Worm (Caenorhabditis elegans) whole organism, L4 larva: ENCODE data around the gene twf-2.

Experiments used
- F10B5.3 ChIP-seq: sonication (generic microtip); optimal IDR thresholded peaks from 2 replicates; lab custom pipeline; 2016; ENCODE audit warnings: mild to moderate bottlenecking, missing genetic modification characterization, missing compliant biosample characterization
- R02D3.7 ChIP-seq: fragments of 150-350 bp; sonication (generic microtip); optimal IDR thresholded peaks from 3 replicates; lab custom pipeline; 2014; ENCODE audit warnings: missing biosample characterization, missing genetic modification characterization
- T20F7.1 ChIP-seq: fragments of 200-800 bp; sonication (Bioruptor generic); optimal IDR thresholded peaks from 2 replicates; lab custom pipeline; 2018; ENCODE audit warnings: mild to moderate bottlenecking, missing genetic modification characterization, missing compliant biosample characterization
- T26A8.4 ChIP-seq: fragments of 200-800 bp; sonication (Bioruptor generic); IDR thresholded peaks from 2 replicates; pipeline ENCODE4 v1.3.6; 2022; ENCODE audit warnings: missing genetic modification characterization, missing compliant biosample characterization
- Y48G9A.11 ChIP-seq: fragments of 200-800 bp; sonication (Bioruptor generic); IDR thresholded peaks from 2 replicates; pipeline ENCODE4 v1.3.6; 2022; ENCODE audit warnings: missing genetic modification reagents, missing genetic modification characterization, missing compliant biosample characterization
- Y5F2A.4 ChIP-seq: fragments of 200-800 bp; sonication (Bioruptor generic); optimal IDR thresholded peaks from 2 replicates; lab custom pipeline; 2018; ENCODE audit warnings: mild to moderate bottlenecking, missing genetic modification characterization, missing compliant biosample characterization
- ZK337.2 ChIP-seq: fragments of 200-800 bp; sonication (Bioruptor generic); IDR thresholded peaks from 2 replicates; pipeline ENCODE4 v1.3.6; 2022; ENCODE audit warnings: missing genetic modification reagents, missing genetic modification characterization, missing compliant biosample characterization
- ZK546.5 ChIP-seq, 2 experiments: sonication (generic microtip); optimal IDR thresholded peaks; 2 replicates each; lab custom pipeline; 2017; ENCODE audit warnings: missing biosample characterization in 2 of 2, missing genetic modification characterization in 2 of 2
- aha-1 ChIP-seq: fragments of 150-350 bp; peaks from one replicate; lab custom pipeline; 2014; ENCODE audit warnings: missing biosample characterization, missing genetic modification characterization
- aly-2 ChIP-seq: sonication (generic microtip); optimal IDR thresholded peaks from 2 replicates; lab custom pipeline; 2018; ENCODE audit warnings: missing biosample characterization, missing genetic modification characterization
- arid-1 ChIP-seq: fragments of 200-800 bp; sonication (Bioruptor generic); conservative IDR thresholded peaks from 2 replicates; pipeline ENCODE4 v1.3.6; 2022; ENCODE audit warnings: missing genetic modification reagents, missing genetic modification characterization, missing compliant biosample characterization
- ceh-20 ChIP-seq: fragments of 200-800 bp; sonication (Bioruptor generic); IDR thresholded peaks from 2 replicates; pipeline ENCODE4 v1.3.6; 2022; ENCODE audit warnings: missing genetic modification reagents, missing genetic modification characterization, missing compliant biosample characterization
- ceh-28 ChIP-seq: fragments of 150-350 bp; optimal IDR thresholded peaks from 2 replicates; lab custom pipeline; 2014; ENCODE audit warnings: missing biosample characterization, missing genetic modification reagents, missing genetic modification characterization
- ceh-32 ChIP-seq: sonication (generic microtip); optimal IDR thresholded peaks from 2 replicates; lab custom pipeline; 2016; ENCODE audit warnings: mild to moderate bottlenecking, missing genetic modification characterization, missing compliant biosample characterization; ENCODE audit not compliant: poor library complexity
- ctbp-1 ChIP-seq: fragments of 200-800 bp; sonication (Bioruptor generic); IDR thresholded peaks from 2 replicates; pipeline ENCODE4 v1.3.6; 2022; ENCODE audit warnings: missing genetic modification reagents, missing genetic modification characterization, missing compliant biosample characterization
- daf-16 ChIP-seq, 3 experiments: sonication (generic microtip); optimal IDR thresholded peaks; 2 replicates each; lab custom pipeline; 2016 to 2017; ENCODE audit warnings: missing genetic modification characterization in 3 of 3, missing genetic modification reagents in 3 of 3, mild to moderate bottlenecking in 2 of 3, missing compliant biosample characterization in 2 of 3, missing biosample characterization in 1 of 3, moderate library complexity in 1 of 3
- dmd-6 ChIP-seq: fragments of 200-800 bp; sonication (Bioruptor generic); IDR thresholded peaks from 2 replicates; pipeline ENCODE4 v1.3.6; 2022; ENCODE audit warnings: missing genetic modification reagents, missing genetic modification characterization, missing compliant biosample characterization
- dmd-8 ChIP-seq: fragments of 200-800 bp; sonication (Bioruptor generic); IDR thresholded peaks from 2 replicates; pipeline ENCODE4 v1.3.6; 2022; ENCODE audit warnings: missing genetic modification characterization, missing compliant biosample characterization
- dpl-1 ChIP-seq: fragments of 150-350 bp; optimal IDR thresholded peaks from 2 replicates; lab custom pipeline; 2014; ENCODE audit warnings: missing biosample characterization, missing genetic modification reagents, missing genetic modification characterization
- duxl-1 ChIP-seq: sonication (generic microtip); optimal IDR thresholded peaks from 2 replicates; lab custom pipeline; 2016; ENCODE audit warnings: mild to moderate bottlenecking, missing genetic modification characterization, moderate library complexity, missing compliant biosample characterization; ENCODE audit not compliant: poor library complexity
- fos-1 ChIP-seq: fragments of 150-350 bp; optimal IDR thresholded peaks from 2 replicates; lab custom pipeline; 2014; ENCODE audit warnings: missing biosample characterization, missing genetic modification characterization
- gei-8 ChIP-seq: fragments of 200-800 bp; sonication (Bioruptor generic); optimal IDR thresholded peaks from 2 replicates; lab custom pipeline; 2018; ENCODE audit warnings: mild to moderate bottlenecking, missing genetic modification characterization, missing compliant biosample characterization
- hif-1 ChIP-seq, 2 experiments: sonication (generic microtip); optimal IDR thresholded peaks; 2 replicates each; lab custom pipeline; 2016 to 2017; ENCODE audit warnings: missing compliant biosample characterization in 2 of 2, missing genetic modification characterization in 2 of 2, missing genetic modification reagents in 2 of 2, missing genotype in 2 of 2, mild to moderate bottlenecking in 1 of 2
- hlh-30 ChIP-seq: sonication (generic microtip); optimal IDR thresholded peaks from 2 replicates; lab custom pipeline; 2017; ENCODE audit warnings: antibody characterized with exemption, mild to moderate bottlenecking, missing genetic modification characterization, missing compliant biosample characterization; ENCODE audit not compliant: insufficient read depth
- hmg-1.1 ChIP-seq: fragments of 200-800 bp; sonication (Bioruptor generic); IDR thresholded peaks from 2 replicates; pipeline ENCODE4 v1.3.6; 2022; ENCODE audit warnings: missing genetic modification reagents, missing genetic modification characterization, missing compliant biosample characterization
- lin-1 ChIP-seq: fragments of 200-800 bp; sonication (Bioruptor generic); IDR thresholded peaks from 2 replicates; pipeline ENCODE4 v1.3.6; 2022; ENCODE audit warnings: missing genetic modification reagents, missing genetic modification characterization, missing compliant biosample characterization
- lin-13 ChIP-seq: fragments of 150-350 bp; optimal IDR thresholded peaks from 2 replicates; lab custom pipeline; 2014; ENCODE audit warnings: missing biosample characterization, missing genetic modification reagents, missing genetic modification characterization
- lin-15B ChIP-seq: fragments of 150-350 bp; sonication (generic microtip); optimal IDR thresholded peaks from 3 replicates; lab custom pipeline; 2014; ENCODE audit warnings: missing biosample characterization, missing genetic modification characterization
- lin-29 ChIP-seq: fragments of 200-800 bp; sonication (Bioruptor generic); IDR thresholded peaks from 2 replicates; pipeline ENCODE4 v1.3.6; 2022; ENCODE audit warnings: missing genetic modification reagents, missing genetic modification characterization, missing compliant biosample characterization
- mdl-1 ChIP-seq, 2 experiments: fragments of 150-350 bp in 1 of 2; sonication (generic microtip) in 1 of 2; optimal IDR thresholded peaks; 2 replicates each; lab custom pipeline; 2014 to 2017; ENCODE audit warnings: missing biosample characterization in 2 of 2, missing genetic modification characterization in 2 of 2
- mep-1 ChIP-seq: fragments of 150-350 bp; sonication (generic microtip); optimal IDR thresholded peaks from 3 replicates; lab custom pipeline; 2014; ENCODE audit warnings: missing biosample characterization, missing genetic modification characterization
- mxl-2 ChIP-seq: fragments of 200-800 bp; sonication (Bioruptor generic); conservative IDR thresholded peaks from 2 replicates; pipeline ENCODE4 v1.3.6; 2022; ENCODE audit warnings: missing genetic modification reagents, missing genetic modification characterization, missing compliant biosample characterization
- nhr-111 ChIP-seq: fragments of 200-800 bp; sonication (Bioruptor generic); optimal IDR thresholded peaks from 2 replicates; lab custom pipeline; 2018; ENCODE audit warnings: mild to moderate bottlenecking, missing genetic modification characterization, missing compliant biosample characterization
- nhr-25 ChIP-seq: sonication (generic microtip); optimal IDR thresholded peaks from 2 replicates; lab custom pipeline; 2017; ENCODE audit warnings: missing genetic modification characterization, mild to moderate bottlenecking, missing compliant biosample characterization, antibody characterized with exemption, moderate library complexity, borderline replicate concordance; ENCODE audit not compliant: insufficient read depth
- nhr-42 ChIP-seq: fragments of 200-800 bp; sonication (Bioruptor generic); IDR thresholded peaks from 2 replicates; pipeline ENCODE4 v1.3.6; 2022; ENCODE audit warnings: missing genetic modification characterization, missing compliant biosample characterization
- nhr-77 ChIP-seq: fragments of 150-350 bp; optimal IDR thresholded peaks from 2 replicates; lab custom pipeline; 2014; ENCODE audit warnings: missing biosample characterization, missing genetic modification characterization
- pha-4 ChIP-seq, 2 experiments: fragments of 150-350 bp in 1 of 2; fragments of 200-800 bp in 1 of 2; sonication (Bioruptor generic) in 1 of 2; IDR thresholded peaks in 1 of 2; optimal IDR thresholded peaks in 1 of 2; 2 replicates each; pipeline versions ENCODE4 v1.3.6 to Lab custom; 2014 to 2022; ENCODE audit warnings: missing genetic modification characterization in 2 of 2, missing genetic modification reagents in 2 of 2, missing biosample characterization in 1 of 2, missing compliant biosample characterization in 1 of 2
- php-3 ChIP-seq: fragments of 200-800 bp; sonication (Bioruptor generic); IDR thresholded peaks from 2 replicates; pipeline ENCODE4 v1.3.6; 2022; ENCODE audit warnings: missing genetic modification reagents, missing genetic modification characterization, missing compliant biosample characterization
- sdz-12 ChIP-seq: fragments of 200-800 bp; sonication (Bioruptor generic); optimal IDR thresholded peaks from 2 replicates; lab custom pipeline; 2018; ENCODE audit warnings: mild to moderate bottlenecking, missing genetic modification characterization, missing compliant biosample characterization
- skn-1 ChIP-seq: fragments of 150-350 bp; optimal IDR thresholded peaks from 2 replicates; lab custom pipeline; 2014; ENCODE audit warnings: missing biosample characterization, missing genetic modification characterization
- snpc-1.2 ChIP-seq: fragments of 200-800 bp; sonication (Bioruptor generic); IDR thresholded peaks from 2 replicates; pipeline ENCODE4 v1.3.6; 2022; ENCODE audit warnings: missing genetic modification reagents, missing genetic modification characterization, missing compliant biosample characterization
- spr-3 ChIP-seq: fragments of 200-800 bp; sonication (Bioruptor generic); optimal IDR thresholded peaks from 2 replicates; lab custom pipeline; 2018; ENCODE audit warnings: mild to moderate bottlenecking, missing genetic modification characterization, missing compliant biosample characterization
- unc-130 ChIP-seq: sonication (generic microtip); optimal IDR thresholded peaks from 2 replicates; lab custom pipeline; 2016; ENCODE audit warnings: missing genetic modification reagents, missing genetic modification characterization, missing compliant biosample characterization
- zip-11 ChIP-seq: fragments of 200-800 bp; sonication (Bioruptor generic); IDR thresholded peaks from 2 replicates; pipeline ENCODE4 v1.3.6; 2022; ENCODE audit warnings: missing genetic modification characterization, missing compliant biosample characterization
- zip-2 ChIP-seq: fragments of 150-350 bp; optimal IDR thresholded peaks from 2 replicates; lab custom pipeline; 2014; ENCODE audit warnings: missing biosample characterization, missing genetic modification characterization

The twf-2 gene

ce11 chrX:16482944-16483343 lies 36.9 kb downstream of the twf-2 start:
- TF ChIP-seq daf-16 (GFP tag; optimal IDR thresholded peaks at IDR 0.05; lab: Kevin White, UChicago) = peak in 1 of 2 experiments; percentile 92
- no peak for TF ChIP-seq daf-16 (tag; optimal IDR thresholded peaks at IDR 0.05; lab: Kevin White, UChicago)
- peak; percentile 59 for TF ChIP-seq aha-1
- no peak for TF ChIP-seq Y5F2A.4 (GFP tag; lab: Kevin White, UChicago)
- TF ChIP-seq, all 104 proteins: peak for 2

- TF ChIP-seq ctbp-1 (GFP tag; lab: Robert Waterston, UW) = 0 out of 2 replicates have a peak, but pooled peaks have one; percentile 38
- TF ChIP-seq daf-16 (GFP tag; optimal IDR thresholded peaks at IDR 0.05; lab: Kevin White, UChicago) = no peak
- TF ChIP-seq daf-16 (tag; optimal IDR thresholded peaks at IDR 0.05; lab: Kevin White, UChicago) = peak; percentile 24
- TF ChIP-seq gei-8 (GFP tag; lab: Kevin White, UChicago) = no peak
- peak; percentile 58 for TF ChIP-seq dmd-6 (GFP tag; lab: Robert Waterston, UW)
Observed at ce11 chrX:16484043-16484442, 38.0 kb downstream of the twf-2 start.

- no peak for TF ChIP-seq lin-29 (GFP tag; lab: Robert Waterston, UW)
- no peak for TF ChIP-seq ceh-28
- TF ChIP-seq zip-2 (tag; lab: Kevin White, UChicago) = no peak
- TF ChIP-seq T26A8.4 (GFP tag; lab: Robert Waterston, UW) = no peak
- TF ChIP-seq F10B5.3 (tag; lab: Kevin White, UChicago) = no peak
- TF ChIP-seq duxl-1 (tag; lab: Kevin White, UChicago) = no peak
- TF ChIP-seq nhr-77 (tag; lab: Kevin White, UChicago) = no peak
- TF ChIP-seq hlh-30 = no peak
- no peak for TF ChIP-seq dpl-1 (GFP tag; lab: Kevin White, UChicago)
- TF ChIP-seq php-3 (GFP tag; lab: Robert Waterston, UW) = no peak
- no peak for TF ChIP-seq fos-1 (tag; lab: Kevin White, UChicago)
- no peak for TF ChIP-seq hif-1 (tag; optimal IDR thresholded peaks at IDR 0.05; lab: Kevin White, UChicago)
- no peak for TF ChIP-seq lin-1 (GFP tag; lab: Robert Waterston, UW)
- TF ChIP-seq ZK337.2 = no peak
- TF ChIP-seq ZK546.5 (tag; optimal IDR thresholded peaks at IDR 0.05; lab: Kevin White, UChicago) = no peak
- no peak for TF ChIP-seq lin-13
- TF ChIP-seq arid-1 (GFP tag; lab: Robert Waterston, UW) = no peak
- no peak for TF ChIP-seq Y48G9A.11 (GFP tag; lab: Robert Waterston, UW)
- TF ChIP-seq snpc-1.2 = no peak
- no peak for TF ChIP-seq sdz-12 (GFP tag; lab: Kevin White, UChicago)
- no peak for TF ChIP-seq zip-11
- no peak for TF ChIP-seq aly-2 (tag; lab: Kevin White, UChicago)
- TF ChIP-seq R02D3.7 (tag; lab: Kevin White, UChicago) = no peak
- TF ChIP-seq ceh-32 = no peak
- no peak for TF ChIP-seq nhr-111
- TF ChIP-seq nhr-42 (GFP tag; lab: Robert Waterston, UW) = no peak
- no peak for TF ChIP-seq lin-15B (tag; lab: Kevin White, UChicago)
- no peak for TF ChIP-seq pha-4 (GFP tag; IDR thresholded peaks at IDR 0.05; lab: Robert Waterston, UW)
- no peak for TF ChIP-seq pha-4 (tag; optimal IDR thresholded peaks at IDR 0.05; lab: Kevin White, UChicago)
- TF ChIP-seq dmd-6 (GFP tag; lab: Robert Waterston, UW) = peak; percentile 54
- TF ChIP-seq mep-1 (tag; lab: Kevin White, UChicago) = peak; percentile 58
- TF ChIP-seq T20F7.1 = no peak
- TF ChIP-seq ceh-20 = peak; percentile 41; the same call in 1 of the 2 replicates
- TF ChIP-seq skn-1 (tag; lab: Kevin White, UChicago) = no peak
- TF ChIP-seq dmd-8 (GFP tag; lab: Robert Waterston, UW) = no peak
- TF ChIP-seq nhr-25 (tag; lab: Kevin White, UChicago) = no peak
- no peak for TF ChIP-seq hmg-1.1
- peak in 1 of 2 experiments; percentile 36 for TF ChIP-seq mdl-1 (tag; optimal IDR thresholded peaks at IDR 0.05; lab: Kevin White, UChicago)
- TF ChIP-seq spr-3 (GFP tag; lab: Kevin White, UChicago) = no peak
- no peak for TF ChIP-seq mxl-2 (GFP tag; lab: Robert Waterston, UW)
- no peak for TF ChIP-seq unc-130
Observed at ce11 chrX:16484681-16485080, 38.7 kb downstream of the twf-2 start.
